Worm (Caenorhabditis elegans): Measurements from ENCODE around the gene dmsr-9.

- TF ChIP-seq unc-98 (GFP tag; IDR thresholded peaks at IDR 0.05) (no peak), nhr-12 (tag; optimal IDR thresholded peaks at IDR 0.05) (no peak)
These were observed 20.3 kb upstream of the dmsr-9 start, which contains the start of gene dmsr-13 for ce11 chrV:6819812-6820211.

Measured in whole organism, L1 larva.